Worm (Caenorhabditis elegans) whole organism, L2 larva: Measurements from ENCODE around the gene C17H11.2.

ENCODE experiments used
- C34F6.9 ChIP-seq: fragments of 150-350 bp; optimal IDR thresholded peaks from 2 replicates; lab custom pipeline; 2014; ENCODE audit warnings: missing biosample characterization, missing genetic modification characterization
- Y55F3AM.14 ChIP-seq: fragments of 200-800 bp; sonication (Bioruptor generic); optimal IDR thresholded peaks from 2 replicates; lab custom pipeline; 2018; ENCODE audit warnings: mild to moderate bottlenecking, missing genetic modification characterization, missing compliant biosample characterization
- alr-1 ChIP-seq: fragments of 150-350 bp; optimal IDR thresholded peaks from 2 replicates; lab custom pipeline; 2014; ENCODE audit warnings: missing biosample characterization, missing genetic modification characterization
- aly-2 ChIP-seq: fragments of 150-350 bp; optimal IDR thresholded peaks from 2 replicates; lab custom pipeline; 2014; ENCODE audit warnings: missing biosample characterization, missing genetic modification characterization
- ceh-16 ChIP-seq: fragments of 150-350 bp; optimal IDR thresholded peaks from 2 replicates; lab custom pipeline; 2014; ENCODE audit warnings: missing biosample characterization, missing genetic modification characterization
- ceh-82 ChIP-seq: fragments of 150-350 bp; optimal IDR thresholded peaks from 2 replicates; lab custom pipeline; 2014; ENCODE audit warnings: missing biosample characterization, missing genetic modification characterization
- crh-2 ChIP-seq: sonication (generic microtip); optimal IDR thresholded peaks from 2 replicates; lab custom pipeline; 2017; ENCODE audit warnings: missing biosample characterization, missing genetic modification characterization
- dmd-4 ChIP-seq: sonication (generic microtip); optimal IDR thresholded peaks from 2 replicates; lab custom pipeline; 2017; ENCODE audit warnings: missing biosample characterization, missing genetic modification characterization
- egl-27 ChIP-seq: sonication (generic microtip); optimal IDR thresholded peaks from 3 replicates; lab custom pipeline; 2017; ENCODE audit warnings: missing biosample characterization, missing genetic modification reagents, missing genetic modification characterization
- elt-1 ChIP-seq: fragments of 150-350 bp; optimal IDR thresholded peaks from 2 replicates; lab custom pipeline; 2014; ENCODE audit warnings: missing biosample characterization, missing genetic modification characterization
- elt-3 ChIP-seq: sonication (generic microtip); optimal IDR thresholded peaks from 2 replicates; lab custom pipeline; 2017; ENCODE audit warnings: missing biosample characterization, missing genetic modification characterization
- fos-1 ChIP-seq: fragments of 150-350 bp; optimal IDR thresholded peaks from 2 replicates; lab custom pipeline; 2014; ENCODE audit warnings: missing biosample characterization, missing genetic modification characterization
- gmeb-1 ChIP-seq: fragments of 150-350 bp; optimal IDR thresholded peaks from 2 replicates; lab custom pipeline; 2014; ENCODE audit warnings: missing biosample characterization, missing genetic modification characterization
- lin-11 ChIP-seq: fragments of 150-350 bp; sonication (generic microtip); optimal IDR thresholded peaks from 2 replicates; lab custom pipeline; 2014; ENCODE audit warnings: missing biosample characterization, missing genetic modification characterization, inconsistent platforms, mixed read lengths
- lin-39 ChIP-seq: fragments of 150-350 bp; optimal IDR thresholded peaks from 2 replicates; lab custom pipeline; 2014; ENCODE audit warnings: missing biosample characterization, missing genetic modification reagents, missing genetic modification characterization
- lsy-2 ChIP-seq, 2 experiments: fragments of 150-350 bp in 1 of 2; sonication (generic microtip) in 1 of 2; optimal IDR thresholded peaks; 2 replicates each; lab custom pipeline; 2014 to 2017; ENCODE audit warnings: missing biosample characterization in 2 of 2, missing genetic modification characterization in 2 of 2
- mab-5 ChIP-seq: fragments of 150-350 bp; optimal IDR thresholded peaks from 2 replicates; lab custom pipeline; 2014; ENCODE audit warnings: missing biosample characterization, missing genetic modification characterization
- mdl-1 ChIP-seq, 2 experiments: fragments of 150-350 bp in 1 of 2; sonication (generic microtip) in 1 of 2; optimal IDR thresholded peaks; 2 replicates each; lab custom pipeline; 2017; ENCODE audit warnings: missing biosample characterization in 2 of 2, missing genetic modification characterization in 2 of 2
- nhr-11 ChIP-seq: fragments of 150-350 bp; optimal IDR thresholded peaks from 2 replicates; lab custom pipeline; 2014; ENCODE audit warnings: missing biosample characterization, missing genetic modification characterization
- nhr-129 ChIP-seq: fragments of 150-350 bp; optimal IDR thresholded peaks from 2 replicates; lab custom pipeline; 2014; ENCODE audit warnings: missing biosample characterization, missing genetic modification characterization
- nhr-21 ChIP-seq: fragments of 150-350 bp; optimal IDR thresholded peaks from 2 replicates; lab custom pipeline; 2014; ENCODE audit warnings: missing biosample characterization, missing genetic modification characterization
- nhr-23 ChIP-seq: fragments of 150-350 bp; optimal IDR thresholded peaks from 2 replicates; lab custom pipeline; 2014; ENCODE audit warnings: missing biosample characterization, missing genetic modification reagents, missing genetic modification characterization
- nhr-6 ChIP-seq: fragments of 150-350 bp; optimal IDR thresholded peaks from 2 replicates; lab custom pipeline; 2014; ENCODE audit warnings: missing biosample characterization, missing genetic modification characterization
- peb-1 ChIP-seq: fragments of 150-350 bp; optimal IDR thresholded peaks from 2 replicates; lab custom pipeline; 2014; ENCODE audit warnings: missing biosample characterization, missing genetic modification characterization
- sem-4 ChIP-seq: fragments of 150-350 bp; optimal IDR thresholded peaks from 2 replicates; lab custom pipeline; 2014; ENCODE audit warnings: missing biosample characterization, missing genetic modification reagents, missing genetic modification characterization
- skn-1 ChIP-seq: sonication (generic microtip); optimal IDR thresholded peaks from 2 replicates; lab custom pipeline; 2017; ENCODE audit warnings: missing biosample characterization, missing genetic modification characterization
- sma-3 ChIP-seq: sonication (generic microtip); optimal IDR thresholded peaks from 2 replicates; lab custom pipeline; 2016; ENCODE audit warnings: missing genetic modification reagents, missing genetic modification characterization, missing compliant biosample characterization
- unc-55 ChIP-seq: fragments of 150-350 bp; sonication (generic microtip); optimal IDR thresholded peaks from 3 replicates; lab custom pipeline; 2014; ENCODE audit warnings: missing biosample characterization, missing genetic modification reagents, missing genetic modification characterization
- ztf-1 ChIP-seq: fragments of 200-800 bp; sonication (Bioruptor generic); conservative IDR thresholded peaks from 2 replicates; pipeline ENCODE4 v1.3.6; 2022; ENCODE audit warnings: missing genetic modification characterization, missing compliant biosample characterization
- ztf-11 ChIP-seq: sonication (generic microtip); optimal IDR thresholded peaks from 2 replicates; lab custom pipeline; 2017; ENCODE audit warnings: missing biosample characterization, missing genetic modification characterization
- ztf-4 ChIP-seq: fragments of 150-350 bp; optimal IDR thresholded peaks from 2 replicates; lab custom pipeline; 2014; ENCODE audit warnings: missing biosample characterization, missing genetic modification characterization

Gene C17H11.2

ce11 chrX:8137779-8138178 lies 32.0 kb upstream of the C17H11.2 start, which contains the start of gene C02B8.7:
TSS of gene C02B8.7 (minus strand) at chrX:8137879.
- TF ChIP-seq elt-3 (no peak), sma-3 (GFP tag; lab: Kevin White, UChicago) (no peak), crh-2 (no peak), elt-1 (no peak), dmd-4 (tag; lab: Kevin White, UChicago) (no peak), Y55F3AM.14 (no peak), gmeb-1 (tag; lab: Kevin White, UChicago) (no peak), ztf-11 (tag; lab: Kevin White, UChicago) (no peak), nhr-11 (tag; lab: Kevin White, UChicago) (no peak), nhr-23 (tag; lab: Kevin White, UChicago) (no peak), skn-1 (tag; lab: Kevin White, UChicago) (no peak), C34F6.9 (tag; lab: Kevin White, UChicago) (no peak)

- TF ChIP-seq skn-1 (tag; lab: Kevin White, UChicago) (no peak), aly-2 (tag; lab: Kevin White, UChicago) (no peak), dmd-4 (tag; lab: Kevin White, UChicago) (no peak)
Observed at ce11 chrX:8139146-8139545, 30.6 kb upstream of the C17H11.2 start, which contains the start of gene C02B8.3. TSS of gene C02B8.3 (plus strand) at chrX:8139446.

ce11 chrX:8147398-8147797 lies 22.3 kb upstream of the C17H11.2 start, which contains the start of gene C02B8.1:
TSS of gene C02B8.1 (plus strand) at chrX:8147698.
- no peak for TF ChIP-seq peb-1 (tag; lab: Kevin White, UChicago)
- TF ChIP-seq skn-1 (tag; lab: Kevin White, UChicago), result no peak
- TF ChIP-seq nhr-6 (tag; lab: Kevin White, UChicago), result no peak
- no peak for TF ChIP-seq aly-2 (tag; lab: Kevin White, UChicago)
- no peak for TF ChIP-seq lsy-2 (tag; optimal IDR thresholded peaks at IDR 0.05; lab: Kevin White, UChicago)
- TF ChIP-seq nhr-21 (tag; lab: Kevin White, UChicago), result no peak
- TF ChIP-seq egl-27 (tag; lab: Kevin White, UChicago), result no peak
- TF ChIP-seq lin-11 (tag; lab: Kevin White, UChicago), result no peak

ce11 chrX:8148993-8149392 lies 20.7 kb upstream of the C17H11.2 start:
- TF ChIP-seq skn-1 (tag; lab: Kevin White, UChicago), result no peak
- no peak for TF ChIP-seq crh-2
- no peak for TF ChIP-seq lin-39 (tag; lab: Kevin White, UChicago)
- TF ChIP-seq mdl-1 (tag; optimal IDR thresholded peaks at IDR 0.05; lab: Kevin White, UChicago), result no peak

- no peak for TF ChIP-seq dmd-4 (tag; lab: Kevin White, UChicago)
- no peak for TF ChIP-seq mab-5
- TF ChIP-seq ztf-11 (tag; lab: Kevin White, UChicago), result no peak
- no peak for TF ChIP-seq ztf-4 (tag; lab: Kevin White, UChicago)
- no peak for TF ChIP-seq nhr-21 (tag; lab: Kevin White, UChicago)
- TF ChIP-seq peb-1 (tag; lab: Kevin White, UChicago), result no peak
- no peak for TF ChIP-seq ceh-82 (tag; lab: Kevin White, UChicago)
- TF ChIP-seq lin-39 (tag; lab: Kevin White, UChicago), result no peak
- TF ChIP-seq ceh-16, result no peak
- TF ChIP-seq mdl-1 (tag; optimal IDR thresholded peaks at IDR 0.05; lab: Kevin White, UChicago), result no peak
- TF ChIP-seq alr-1 (tag; lab: Kevin White, UChicago), result no peak
- no peak for TF ChIP-seq nhr-11 (tag; lab: Kevin White, UChicago)
- TF ChIP-seq ztf-1 (GFP tag; lab: Robert Waterston, UW), result no peak
- no peak for TF ChIP-seq sem-4 (tag; lab: Kevin White, UChicago)
- no peak for TF ChIP-seq lsy-2 (tag; optimal IDR thresholded peaks at IDR 0.05; lab: Kevin White, UChicago)
- TF ChIP-seq, all 48 proteins: peak for 0
Observed at ce11 chrX:8150621-8151020, 19.1 kb upstream of the C17H11.2 start, which contains the start of gene F22F1.2. TSS of gene F22F1.2 (minus strand) at chrX:8150721.

ce11 chrX:8151409-8151808 lies 18.3 kb upstream of the C17H11.2 start:
- TF ChIP-seq fos-1 (tag; lab: Kevin White, UChicago), result no peak
- TF ChIP-seq lin-11 (tag; lab: Kevin White, UChicago), result peak; percentile 13

ce11 chrX:8154374-8154836 lies 15.3 kb upstream of the C17H11.2 start:
- TF ChIP-seq crh-2 (peak; percentile 45), unc-55 (GFP tag; lab: Kevin White, UChicago) (peak; percentile 24), sma-3 (GFP tag; lab: Kevin White, UChicago) (peak; percentile 39), fos-1 (tag; lab: Kevin White, UChicago) (peak; percentile 2), nhr-129 (tag; lab: Kevin White, UChicago) (peak; percentile 34)
